Fruit fly (Drosophila melanogaster) whole organism, embryonic: ENCODE results near the gene AhcyL1.

Experiments
- Ada2b ChIP-seq: fragments of 200-800 bp; sonication (Bioruptor generic); IDR thresholded peaks from 2 replicates; pipeline ENCODE4 v1.3.6; 2022; ENCODE audit warnings: missing biosample characterization, missing genetic modification characterization
- Atf6 ChIP-seq: fragments of 200-800 bp; sonication (Bioruptor generic); IDR thresholded peaks from 2 replicates; pipeline ENCODE4 v1.3.6; 2022; ENCODE audit warnings: missing biosample characterization, missing genetic modification characterization
- Bteb2 ChIP-seq: fragments of 200-800 bp; sonication (Bioruptor generic); optimal IDR thresholded peaks from 2 replicates; lab custom pipeline; 2016; ENCODE audit warnings: missing biosample characterization, missing genetic modification characterization
- CG10209 ChIP-seq: fragments of 200-800 bp; sonication (Bioruptor generic); optimal IDR thresholded peaks from 3 replicates; lab custom pipeline; 2017; ENCODE audit warnings: missing biosample characterization, mild to moderate bottlenecking, missing genetic modification characterization, missing genetic modification reagents
- CG10321 ChIP-seq: fragments of 200-800 bp; sonication (Bioruptor generic); IDR thresholded peaks from 2 replicates; pipeline ENCODE4 v1.3.6; 2022; ENCODE audit warnings: missing biosample characterization, missing genetic modification characterization
- CG11456 ChIP-seq: fragments of 200-800 bp; sonication (Bioruptor generic); IDR thresholded peaks from 3 replicates; pipeline ENCODE4 v1.3.6; 2022; ENCODE audit warnings: missing biosample characterization, missing genetic modification characterization
- CG12104 ChIP-seq: fragments of 200-800 bp; sonication (Bioruptor generic); optimal IDR thresholded peaks from 3 replicates; lab custom pipeline; 2016; ENCODE audit warnings: missing biosample characterization, missing genetic modification characterization
- CG1233 ChIP-seq: fragments of 200-800 bp; sonication (Bioruptor generic); optimal IDR thresholded peaks from 4 replicates; lab custom pipeline; 2018; ENCODE audit warnings: missing biosample characterization, mild to moderate bottlenecking, missing genetic modification characterization
- CG12769 ChIP-seq: fragments of 200-800 bp; sonication (Bioruptor generic); optimal IDR thresholded peaks from 2 replicates; lab custom pipeline; 2019; ENCODE audit warnings: missing biosample characterization, mild to moderate bottlenecking, missing genetic modification characterization, moderate library complexity
- CG13894 ChIP-seq: fragments of 200-800 bp; sonication (Bioruptor generic); optimal IDR thresholded peaks from 3 replicates; lab custom pipeline; 2018; ENCODE audit warnings: missing biosample characterization, mild to moderate bottlenecking, missing genetic modification characterization, moderate library complexity
- CG17568 ChIP-seq: fragments of 200-800 bp; sonication (Bioruptor generic); optimal IDR thresholded peaks from 2 replicates; lab custom pipeline; 2018; ENCODE audit warnings: missing biosample characterization, mild to moderate bottlenecking, missing genetic modification characterization, moderate library complexity
- CG18619 ChIP-seq: fragments of 200-800 bp; sonication (Bioruptor generic); optimal IDR thresholded peaks from 3 replicates; lab custom pipeline; 2017; ENCODE audit warnings: missing biosample characterization, mild to moderate bottlenecking, missing genetic modification characterization
- CG2712 ChIP-seq: fragments of 200-800 bp; optimal IDR thresholded peaks from 3 replicates; lab custom pipeline; 2019; ENCODE audit warnings: missing biosample characterization, mild to moderate bottlenecking, missing genetic modification characterization, moderate library complexity
- CG4424 ChIP-seq: fragments of 200-800 bp; sonication (Bioruptor generic); optimal IDR thresholded peaks from 3 replicates; lab custom pipeline; 2016; ENCODE audit warnings: missing biosample characterization, missing genetic modification characterization
- CG4707 ChIP-seq: fragments of 200-800 bp; sonication (Bioruptor generic); optimal IDR thresholded peaks from 2 replicates; lab custom pipeline; 2018; ENCODE audit warnings: missing biosample characterization, mild to moderate bottlenecking, missing genetic modification characterization, moderate library complexity
- CG6689 ChIP-seq: fragments of 200-800 bp; sonication (Bioruptor generic); IDR thresholded peaks from 2 replicates; pipeline ENCODE4 v1.3.6; 2022; ENCODE audit warnings: missing biosample characterization, missing genetic modification characterization
- CG8359 ChIP-seq: fragments of 200-800 bp; sonication (Bioruptor generic); optimal IDR thresholded peaks from 2 replicates; lab custom pipeline; 2017; ENCODE audit warnings: missing biosample characterization, mild to moderate bottlenecking, missing genetic modification characterization, borderline replicate concordance
- CG8388 ChIP-seq: fragments of 200-800 bp; sonication (Bioruptor generic); optimal IDR thresholded peaks from 2 replicates; lab custom pipeline; 2019; ENCODE audit warnings: missing biosample characterization, mild to moderate bottlenecking, missing genetic modification characterization, moderate library complexity
- CG8944 ChIP-seq: fragments of 200-800 bp; sonication (Bioruptor generic); optimal IDR thresholded peaks from 3 replicates; lab custom pipeline; 2016; ENCODE audit warnings: missing biosample characterization, missing genetic modification characterization
- CG9215 ChIP-seq: fragments of 200-800 bp; sonication (Bioruptor generic); IDR thresholded peaks from 2 replicates; pipeline ENCODE4 v1.3.6; 2022; ENCODE audit warnings: missing biosample characterization, missing genetic modification characterization
- CHES-1-like ChIP-seq: fragments of 200-800 bp; sonication (Bioruptor generic); optimal IDR thresholded peaks from 2 replicates; lab custom pipeline; 2016; ENCODE audit warnings: missing biosample characterization, missing genetic modification characterization
- Dip3 ChIP-seq: fragments of 200-800 bp; sonication (Bioruptor generic); optimal IDR thresholded peaks from 3 replicates; lab custom pipeline; 2016; ENCODE audit warnings: missing biosample characterization, missing genetic modification characterization
- Elba2 ChIP-seq: fragments of 200-800 bp; sonication (Bioruptor generic); optimal IDR thresholded peaks from 3 replicates; lab custom pipeline; 2016; ENCODE audit warnings: missing biosample characterization, missing genetic modification characterization
- Hsf ChIP-seq: fragments of 200-800 bp; sonication (Bioruptor generic); optimal IDR thresholded peaks from 3 replicates; lab custom pipeline; 2016; ENCODE audit warnings: missing biosample characterization, missing genetic modification characterization
- Lhr ChIP-seq: fragments of 200-800 bp; sonication (Bioruptor generic); optimal IDR thresholded peaks from 3 replicates; lab custom pipeline; 2017; ENCODE audit warnings: mild to moderate bottlenecking, missing biosample characterization, missing genetic modification reagents, missing genetic modification characterization
- Optix ChIP-seq: fragments of 200-800 bp; sonication (Bioruptor generic); IDR thresholded peaks from 3 replicates; pipeline ENCODE4 v1.3.6; 2022; ENCODE audit warnings: missing biosample characterization, missing genetic modification characterization
- Poxn ChIP-seq: fragments of 200-800 bp; sonication (Bioruptor generic); IDR thresholded peaks from 2 replicates; pipeline ENCODE4 v1.3.6; 2022; ENCODE audit warnings: missing biosample characterization, missing genetic modification characterization
- Rfx ChIP-seq: fragments of 200-800 bp; sonication (Bioruptor generic); IDR thresholded peaks from 2 replicates; pipeline ENCODE4 v1.3.6; 2022; ENCODE audit warnings: missing biosample characterization, missing genetic modification characterization
- Six4 ChIP-seq: fragments of 200-800 bp; sonication (Bioruptor generic); optimal IDR thresholded peaks from 2 replicates; lab custom pipeline; 2016; ENCODE audit warnings: missing biosample characterization, missing genetic modification characterization
- Sox102F ChIP-seq: fragments of 200-800 bp; sonication (Bioruptor generic); optimal IDR thresholded peaks from 2 replicates; lab custom pipeline; 2018; ENCODE audit warnings: missing biosample characterization, mild to moderate bottlenecking, missing genetic modification characterization, moderate library complexity
- Stat92E ChIP-seq, 3 experiments: fragments of >200 bp in 2 of 3; fragments of 200-800 bp in 1 of 3; sonication (Bioruptor generic) in 1 of 3; optimal IDR thresholded peaks; 2 replicates each; lab custom pipeline; 2017 to 2019; ENCODE audit warnings: missing biosample characterization in 3 of 3, missing genetic modification characterization in 3 of 3, mild to moderate bottlenecking in 1 of 3, moderate library complexity in 1 of 3
- Taf1 ChIP-seq: fragments of 200-800 bp; sonication (Bioruptor generic); IDR thresholded peaks from 2 replicates; pipeline ENCODE4 v1.3.6; 2022; ENCODE audit warnings: missing biosample characterization, missing genetic modification characterization
- Xrp1 ChIP-seq: fragments of 200-800 bp; sonication (Bioruptor generic); IDR thresholded peaks from 2 replicates; pipeline ENCODE4 v1.3.6; 2022; ENCODE audit warnings: missing biosample characterization, missing genetic modification characterization
- cato ChIP-seq: fragments of 200-800 bp; sonication (Bioruptor generic); optimal IDR thresholded peaks from 2 replicates; lab custom pipeline; 2016; ENCODE audit warnings: missing biosample characterization, missing genetic modification characterization, borderline replicate concordance
- chinmo ChIP-seq: fragments of 200-800 bp; sonication (Bioruptor generic); IDR thresholded peaks from 4 replicates; pipeline ENCODE4 v1.3.6; 2022; ENCODE audit warnings: missing biosample characterization, missing genetic modification characterization; ENCODE audit not compliant: partially characterized antibody
- crp ChIP-seq, 2 experiments: fragments of 200-800 bp; sonication (Bioruptor generic); optimal IDR thresholded peaks; 2 replicates in 1 of 2; 3 replicates in 1 of 2; lab custom pipeline; 2017; ENCODE audit warnings: missing biosample characterization in 2 of 2, missing genetic modification characterization in 2 of 2, mild to moderate bottlenecking in 1 of 2, moderate library complexity in 1 of 2
- dpn ChIP-seq, 2 experiments: fragments of 200-800 bp; sonication (Bioruptor generic); optimal IDR thresholded peaks; 3 replicates each; lab custom pipeline; 2016; ENCODE audit warnings: missing biosample characterization in 2 of 2, missing genetic modification characterization in 2 of 2
- fd102C ChIP-seq: fragments of 200-800 bp; sonication (Bioruptor generic); optimal IDR thresholded peaks from 2 replicates; lab custom pipeline; 2018; ENCODE audit warnings: missing biosample characterization, mild to moderate bottlenecking, missing genetic modification characterization, moderate library complexity
- lilli ChIP-seq: fragments of 200-800 bp; sonication (Bioruptor generic); optimal IDR thresholded peaks from 3 replicates; lab custom pipeline; 2016; ENCODE audit warnings: missing biosample characterization, missing genetic modification characterization
- pb ChIP-seq: fragments of 200-800 bp; sonication (Bioruptor generic); optimal IDR thresholded peaks from 3 replicates; lab custom pipeline; 2016; ENCODE audit warnings: missing biosample characterization, missing genetic modification characterization
- pita ChIP-seq: fragments of 200-800 bp; sonication (Bioruptor generic); optimal IDR thresholded peaks from 2 replicates; lab custom pipeline; 2017; ENCODE audit warnings: missing biosample characterization, mild to moderate bottlenecking, missing genetic modification characterization
- pnt ChIP-seq: fragments of 200-800 bp; sonication (Bioruptor generic); optimal IDR thresholded peaks from 3 replicates; lab custom pipeline; 2016; ENCODE audit warnings: missing biosample characterization, missing genetic modification characterization
- ranshi ChIP-seq: fragments of 200-800 bp; sonication (Bioruptor generic); IDR thresholded peaks from 2 replicates; pipeline ENCODE4 v1.3.6; 2022; ENCODE audit warnings: missing biosample characterization, missing genetic modification characterization
- row ChIP-seq: fragments of 200-800 bp; sonication (Bioruptor generic); IDR thresholded peaks from 3 replicates; pipeline ENCODE4 v1.3.6; 2022; ENCODE audit warnings: missing biosample characterization, missing genetic modification characterization
- schlank ChIP-seq: fragments of 200-800 bp; sonication (Bioruptor generic); optimal IDR thresholded peaks from 2 replicates; lab custom pipeline; 2018; ENCODE audit warnings: missing biosample characterization, mild to moderate bottlenecking, missing genetic modification characterization
- seq ChIP-seq: fragments of 200-800 bp; sonication (Bioruptor generic); IDR thresholded peaks from 2 replicates; pipeline ENCODE4 v1.3.6; 2022; ENCODE audit warnings: missing biosample characterization, missing genetic modification characterization
- slbo ChIP-seq: fragments of 200-800 bp; sonication (Bioruptor generic); IDR thresholded peaks from 2 replicates; pipeline ENCODE4 v1.3.6; 2022; ENCODE audit warnings: missing biosample characterization, missing genetic modification characterization
- slp2 ChIP-seq: fragments of 200-800 bp; sonication (Bioruptor generic); optimal IDR thresholded peaks from 2 replicates; lab custom pipeline; 2016; ENCODE audit warnings: missing biosample characterization, missing genetic modification characterization
- so ChIP-seq: fragments of 200-800 bp; sonication (Bioruptor generic); IDR thresholded peaks from 3 replicates; pipeline ENCODE4 v1.3.6; 2022; ENCODE audit warnings: missing biosample characterization, missing genetic modification characterization
- zf30C ChIP-seq: fragments of 200-800 bp; sonication (Bioruptor generic); optimal IDR thresholded peaks from 3 replicates; lab custom pipeline; 2018; ENCODE audit warnings: missing biosample characterization, mild to moderate bottlenecking, missing genetic modification characterization
- zfh1 ChIP-seq: fragments of 200-800 bp; sonication (Bioruptor generic); IDR thresholded peaks from 3 replicates; pipeline ENCODE4 v1.3.6; 2022; ENCODE audit warnings: missing biosample characterization, missing genetic modification characterization

AhcyL1 gene

DNA sequence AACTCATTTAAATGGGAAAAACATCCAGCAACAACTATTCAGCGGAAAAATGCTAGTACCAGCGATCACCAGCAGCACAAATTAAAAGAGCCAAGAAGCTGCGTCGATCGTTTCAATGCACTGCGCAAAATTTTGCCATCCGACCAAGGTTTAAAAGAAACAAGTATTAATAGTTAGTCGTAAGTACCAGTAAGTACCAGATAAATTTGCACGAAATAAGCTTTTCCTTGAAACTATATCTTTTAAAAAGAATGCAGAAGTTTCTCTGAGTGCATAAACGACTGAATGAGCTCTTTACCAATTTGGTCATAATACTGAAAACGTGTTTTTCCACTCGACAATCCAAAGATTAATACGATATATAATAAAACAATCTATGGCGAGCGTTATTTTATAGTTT is 38.9 kb downstream of the AhcyL1 start (continued):
- TF ChIP-seq CG10321 (GFP tag; lab: Robert Waterston, UW) = peak; percentile 36; the same call in 1 of the 2 replicates
- no peak for TF ChIP-seq fd102C
- TF ChIP-seq Hsf = peak; percentile 81
- TF ChIP-seq row (GFP tag; lab: Robert Waterston, UW) = peak; percentile 78
- peak; percentile 25 for TF ChIP-seq pb (GFP tag; lab: Kevin White, UChicago)
- TF ChIP-seq CG8944 (GFP tag; lab: Kevin White, UChicago) = peak; percentile 55
- no peak for TF ChIP-seq Elba2 (GFP tag; lab: Kevin White, UChicago)
- TF ChIP-seq Bteb2 (GFP tag; lab: Kevin White, UChicago) = peak; percentile 67
- peak; percentile 60 for TF ChIP-seq CG18619 (GFP tag; lab: Kevin White, UChicago)
- TF ChIP-seq Xrp1 (GFP tag; lab: Robert Waterston, UW) = peak; percentile 75
- TF ChIP-seq CG4424 (GFP tag; lab: Kevin White, UChicago) = peak; percentile 44
- TF ChIP-seq Stat92E (GFP tag; optimal IDR thresholded peaks at IDR 0.05; lab: Kevin White, UChicago) = no peak
- no peak for TF ChIP-seq CG1233 (GFP tag; lab: Kevin White, UChicago)
- peak; percentile 53; the same call in 1 of the 2 replicates for TF ChIP-seq Poxn (GFP tag; lab: Robert Waterston, UW)
- peak; percentile 21 for TF ChIP-seq CG17568
- no peak for TF ChIP-seq crp (GFP tag; optimal IDR thresholded peaks at IDR 0.05; lab: Kevin White, UChicago)
- peak; percentile 78 for TF ChIP-seq lilli (GFP tag; lab: Kevin White, UChicago)
- TF ChIP-seq Six4 = peak; percentile 5
- peak; percentile 51; the same call in 1 of the 2 replicates for TF ChIP-seq CG9215 (GFP tag; lab: Robert Waterston, UW)
- TF ChIP-seq pnt (GFP tag; lab: Kevin White, UChicago) = peak; percentile 51
- peak; percentile 35 for TF ChIP-seq slp2 (GFP tag; lab: Kevin White, UChicago)
- no peak for TF ChIP-seq CG13894 (tag; lab: Kevin White, UChicago)
- TF ChIP-seq Sox102F (GFP tag; lab: Kevin White, UChicago) = peak; percentile 81
- TF ChIP-seq Lhr (GFP tag; lab: Kevin White, UChicago) = no peak
- TF ChIP-seq Ada2b (GFP tag; lab: Robert Waterston, UW) = peak; percentile 87
- peak; percentile 68 for TF ChIP-seq CG6689
- TF ChIP-seq pita = no peak
- TF ChIP-seq CHES-1-like (GFP tag; lab: Kevin White, UChicago) = peak; percentile 58
- peak; percentile 61 for TF ChIP-seq CG10209
- TF ChIP-seq CG12769 = peak; percentile 70
- peak; percentile 72; the same call in 2 of the 3 replicates for TF ChIP-seq CG11456 (GFP tag; lab: Robert Waterston, UW)
- peak; percentile 49 for TF ChIP-seq Dip3 (GFP tag; lab: Kevin White, UChicago)
- peak; percentile 85 for TF ChIP-seq Atf6 (GFP tag; lab: Robert Waterston, UW)
- TF ChIP-seq seq = peak; percentile 75
- no peak for TF ChIP-seq cato (GFP tag; lab: Kevin White, UChicago)
- peak; percentile 92 for TF ChIP-seq Rfx (GFP tag; lab: Robert Waterston, UW)
- TF ChIP-seq ranshi (GFP tag; lab: Robert Waterston, UW) = peak; percentile 65; the same call in 1 of the 2 replicates
- TF ChIP-seq so (GFP tag; lab: Robert Waterston, UW) = peak; percentile 54; the same call in 1 of the 3 replicates
- TF ChIP-seq Taf1 (GFP tag; lab: Robert Waterston, UW) = peak; percentile 38; the same call in 1 of the 2 replicates
- no peak for TF ChIP-seq chinmo (GFP tag; lab: Robert Waterston, UW)
- peak; percentile 34 for TF ChIP-seq CG12104 (GFP tag; lab: Kevin White, UChicago)
- peak; percentile 61; the same call in 2 of the 3 replicates for TF ChIP-seq zfh1 (GFP tag; lab: Robert Waterston, UW)
- TF ChIP-seq slbo (GFP tag; lab: Robert Waterston, UW) = peak; percentile 90
- peak; percentile 13 for TF ChIP-seq CG8359 (GFP tag; lab: Kevin White, UChicago)
- TF ChIP-seq dpn (GFP tag; optimal IDR thresholded peaks at IDR 0.05; lab: Kevin White, UChicago) = peak; percentile 77 to 81
- no peak for TF ChIP-seq Optix (GFP tag; lab: Robert Waterston, UW)
- no peak for TF ChIP-seq zf30C
- no peak for TF ChIP-seq CG4707
- TF ChIP-seq schlank (tag; lab: Kevin White, UChicago) = peak; percentile 55
- peak; percentile 63 for TF ChIP-seq CG2712
- TF ChIP-seq CG8388 = peak; percentile 28
